Worm (Caenorhabditis elegans) whole organism, L4 larva: Measurements from ENCODE around the gene T14G8.2.

Experiments
- ZK546.5 ChIP-seq, 2 experiments: sonication (generic microtip); optimal IDR thresholded peaks; 2 replicates each; lab custom pipeline; 2017; ENCODE audit warnings: missing biosample characterization in 2 of 2, missing genetic modification characterization in 2 of 2
- dmd-8 ChIP-seq: fragments of 200-800 bp; sonication (Bioruptor generic); IDR thresholded peaks from 2 replicates; pipeline ENCODE4 v1.3.6; 2022; ENCODE audit warnings: missing genetic modification characterization, missing compliant biosample characterization
- pha-4 ChIP-seq, 2 experiments: fragments of 150-350 bp in 1 of 2; fragments of 200-800 bp in 1 of 2; sonication (Bioruptor generic) in 1 of 2; IDR thresholded peaks in 1 of 2; optimal IDR thresholded peaks in 1 of 2; 2 replicates each; pipeline versions ENCODE4 v1.3.6 to Lab custom; 2014 to 2022; ENCODE audit warnings: missing genetic modification characterization in 2 of 2, missing genetic modification reagents in 2 of 2, missing biosample characterization in 1 of 2, missing compliant biosample characterization in 1 of 2
- pqm-1 ChIP-seq: sonication (generic microtip); optimal IDR thresholded peaks from 2 replicates; lab custom pipeline; 2017; ENCODE audit warnings: missing biosample characterization, missing genetic modification characterization
- unc-39 ChIP-seq: sonication (generic microtip); optimal IDR thresholded peaks from 2 replicates; lab custom pipeline; 2017; ENCODE audit warnings: missing biosample characterization, missing genetic modification characterization

DNA sequence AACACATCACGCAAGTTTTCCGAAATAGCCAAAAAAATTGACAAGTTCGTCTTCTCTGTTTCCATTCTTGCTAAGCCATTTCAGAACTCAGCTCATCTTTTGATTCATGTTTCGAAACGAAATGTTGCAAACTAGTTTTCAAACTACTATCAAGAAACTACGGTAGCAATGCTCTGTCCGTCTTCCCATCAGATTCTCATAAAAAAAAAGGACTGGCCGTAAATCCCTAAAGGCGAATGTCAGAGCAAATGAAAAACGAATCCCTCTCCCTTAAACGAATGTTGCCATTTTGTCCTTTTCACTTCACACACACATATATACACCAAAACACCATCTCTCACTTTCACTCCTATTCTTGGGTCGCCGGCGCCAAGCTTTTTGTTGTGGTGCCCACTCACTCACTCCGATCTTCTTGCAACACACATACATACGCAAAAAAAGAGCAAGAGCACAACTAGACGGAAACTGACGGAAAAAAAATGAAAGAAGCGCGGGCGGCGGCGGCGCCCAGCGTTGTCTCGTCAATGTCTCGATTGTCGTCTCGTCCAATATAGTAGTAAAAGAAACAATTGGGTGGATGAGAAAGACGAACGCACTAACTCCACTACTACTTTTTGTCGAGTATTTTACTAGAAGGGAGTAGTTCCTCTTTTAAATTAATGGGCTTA lies 29.9 kb upstream of the T14G8.2 start:
- TF ChIP-seq dmd-8 (GFP tag; lab: Robert Waterston, UW): no peak
- no peak for TF ChIP-seq pha-4 (GFP tag; IDR thresholded peaks at IDR 0.05; lab: Robert Waterston, UW)
- no peak for TF ChIP-seq pha-4 (tag; optimal IDR thresholded peaks at IDR 0.05; lab: Kevin White, UChicago)
- TF ChIP-seq pqm-1 (tag; lab: Kevin White, UChicago): no peak
- TF ChIP-seq unc-39 (tag; lab: Kevin White, UChicago): no peak
- no peak for TF ChIP-seq ZK546.5 (tag; optimal IDR thresholded peaks at IDR 0.05; lab: Kevin White, UChicago)
